Worm (Caenorhabditis elegans) whole organism, young adult: ENCODE results near the gene M106.8.

Experiments
- B0261.1 ChIP-seq: sonication (generic microtip); optimal IDR thresholded peaks from 2 replicates; lab custom pipeline; 2016; ENCODE audit warnings: mild to moderate bottlenecking, missing genetic modification characterization, moderate library complexity, missing compliant biosample characterization
- D2030.7 ChIP-seq: fragments of 200-800 bp; sonication (Bioruptor generic); IDR thresholded peaks from 2 replicates; pipeline ENCODE4 v1.3.6; 2022; ENCODE audit warnings: missing genetic modification reagents, missing genetic modification characterization, missing compliant biosample characterization
- F22D6.2 ChIP-seq: sonication (generic microtip); optimal IDR thresholded peaks from 2 replicates; lab custom pipeline; 2016; ENCODE audit warnings: mild to moderate bottlenecking, missing genetic modification characterization, missing compliant biosample characterization
- K11D2.4 ChIP-seq: fragments of 200-800 bp; sonication (Bioruptor generic); IDR thresholded peaks from 2 replicates; pipeline ENCODE4 v1.3.6; 2022; ENCODE audit warnings: missing genetic modification reagents, missing genetic modification characterization, missing compliant biosample characterization
- Y56A3A.18 ChIP-seq: fragments of 200-800 bp; sonication (Bioruptor generic); IDR thresholded peaks from 2 replicates; pipeline ENCODE4 v1.3.6; 2022; ENCODE audit warnings: missing genetic modification reagents, missing genetic modification characterization, missing compliant biosample characterization
- Y67H2A.10 ChIP-seq: fragments of 200-800 bp; sonication (Bioruptor generic); conservative IDR thresholded peaks from 2 replicates; pipeline ENCODE4 v1.3.6; 2022; ENCODE audit warnings: missing genetic modification reagents, missing genetic modification characterization, missing compliant biosample characterization
- cebp-1 ChIP-seq, 2 experiments: fragments of 200-800 bp in 1 of 2; sonication (Bioruptor generic) in 1 of 2; sonication (generic microtip) in 1 of 2; IDR thresholded peaks in 1 of 2; optimal IDR thresholded peaks in 1 of 2; 2 replicates each; pipeline versions ENCODE4 v1.3.6 to Lab custom; 2017 to 2022; ENCODE audit warnings: missing compliant biosample characterization in 2 of 2, missing genetic modification characterization in 2 of 2, mild to moderate bottlenecking in 1 of 2, missing genetic modification reagents in 1 of 2, moderate library complexity in 1 of 2
- ceh-100 ChIP-seq: fragments of 200-800 bp; sonication (Bioruptor generic); IDR thresholded peaks from 2 replicates; pipeline ENCODE4 v1.3.6; 2022; ENCODE audit warnings: missing genetic modification reagents, missing genetic modification characterization, missing compliant biosample characterization
- ceh-27 ChIP-seq: fragments of 200-800 bp; sonication (Bioruptor generic); optimal IDR thresholded peaks from 2 replicates; lab custom pipeline; 2018; ENCODE audit warnings: mild to moderate bottlenecking, missing genetic modification characterization, moderate library complexity, missing compliant biosample characterization
- fkh-3 ChIP-seq: sonication (generic microtip); optimal IDR thresholded peaks from 2 replicates; lab custom pipeline; 2016; ENCODE audit warnings: mild to moderate bottlenecking, missing genetic modification characterization, missing compliant biosample characterization
- gei-17 ChIP-seq: fragments of 200-800 bp; sonication (Bioruptor generic); optimal IDR thresholded peaks from 2 replicates; lab custom pipeline; 2018; ENCODE audit warnings: mild to moderate bottlenecking, missing genetic modification characterization, missing compliant biosample characterization
- hmg-1.2 ChIP-seq: fragments of 200-800 bp; sonication (Bioruptor generic); IDR thresholded peaks from 2 replicates; pipeline ENCODE4 v1.3.6; 2022; ENCODE audit warnings: missing genetic modification reagents, missing genetic modification characterization, missing compliant biosample characterization
- hsf-1 ChIP-seq: fragments of 200-800 bp; sonication (Bioruptor generic); IDR thresholded peaks from 2 replicates; pipeline ENCODE4 v1.3.6; 2022; ENCODE audit warnings: missing genetic modification reagents, missing genetic modification characterization, missing compliant biosample characterization
- let-526 ChIP-seq: fragments of 200-800 bp; sonication (Bioruptor generic); IDR thresholded peaks from 2 replicates; pipeline ENCODE4 v1.3.6; 2022; ENCODE audit warnings: missing genetic modification reagents, missing genetic modification characterization, missing compliant biosample characterization
- lin-40 ChIP-seq: sonication (generic microtip); optimal IDR thresholded peaks from 2 replicates; lab custom pipeline; 2016; ENCODE audit warnings: missing genetic modification characterization, mild to moderate bottlenecking, missing compliant biosample characterization, missing genotype, missing genetic modification reagents
- lin-54 ChIP-seq: fragments of 200-800 bp; sonication (Bioruptor generic); optimal IDR thresholded peaks from 2 replicates; lab custom pipeline; 2018; ENCODE audit warnings: mild to moderate bottlenecking, missing genetic modification characterization, missing compliant biosample characterization
- lsl-1 ChIP-seq: fragments of 200-800 bp; sonication (Bioruptor generic); optimal IDR thresholded peaks from 2 replicates; lab custom pipeline; 2018; ENCODE audit warnings: mild to moderate bottlenecking, missing genetic modification characterization, moderate library complexity, missing compliant biosample characterization
- mcd-1 ChIP-seq: fragments of 200-800 bp; sonication (Bioruptor generic); IDR thresholded peaks from 2 replicates; pipeline ENCODE4 v1.3.6; 2022; ENCODE audit warnings: missing genetic modification reagents, missing genetic modification characterization, missing compliant biosample characterization
- nfya-1 ChIP-seq: sonication (generic microtip); optimal IDR thresholded peaks from 2 replicates; lab custom pipeline; 2017; ENCODE audit warnings: antibody characterized with exemption, missing compliant biosample characterization, missing genetic modification characterization, borderline replicate concordance; ENCODE audit not compliant: insufficient read depth
- nhr-120 ChIP-seq: fragments of 200-800 bp; sonication (Bioruptor generic); IDR thresholded peaks from 2 replicates; pipeline ENCODE4 v1.3.6; 2022; ENCODE audit warnings: missing genetic modification characterization, missing compliant biosample characterization
- nhr-27 ChIP-seq: fragments of 200-800 bp; sonication (Bioruptor generic); optimal IDR thresholded peaks from 2 replicates; lab custom pipeline; 2018; ENCODE audit warnings: mild to moderate bottlenecking, missing genetic modification characterization, moderate library complexity, missing compliant biosample characterization
- nhr-80 ChIP-seq: sonication (generic microtip); optimal IDR thresholded peaks from 2 replicates; lab custom pipeline; 2016; ENCODE audit warnings: missing genetic modification characterization, missing compliant biosample characterization
- snpc-1.1 ChIP-seq: sonication (generic microtip); optimal IDR thresholded peaks from 2 replicates; lab custom pipeline; 2017; ENCODE audit warnings: missing genetic modification characterization, mild to moderate bottlenecking, missing compliant biosample characterization, antibody characterized with exemption, moderate library complexity, missing genotype, missing genetic modification reagents; ENCODE audit not compliant: insufficient read depth
- snpc-3.4 ChIP-seq: sonication (generic microtip); optimal IDR thresholded peaks from 2 replicates; lab custom pipeline; 2017; ENCODE audit warnings: missing genetic modification characterization, mild to moderate bottlenecking, missing compliant biosample characterization, antibody characterized with exemption, moderate library complexity, missing genotype, missing genetic modification reagents
- tbp1 ChIP-seq: fragments of 200-800 bp; sonication (Bioruptor generic); optimal IDR thresholded peaks from 2 replicates; lab custom pipeline; 2018; ENCODE audit warnings: mild to moderate bottlenecking, missing genetic modification characterization, missing compliant biosample characterization
- ztf-26 ChIP-seq: sonication (generic microtip); optimal IDR thresholded peaks from 2 replicates; lab custom pipeline; 2017; ENCODE audit warnings: missing genetic modification characterization, missing compliant biosample characterization

M106.8 gene

ce11 chrII:10820679-10821078 lies 22.7 kb downstream of the M106.8 start, which contains the start of gene ech-4:
Gene ech-4 (plus strand): TSS chrII:10821031.
- TF ChIP-seq nhr-80 (tag; lab: Kevin White, UChicago): peak; percentile 8
- TF ChIP-seq fkh-3 (tag; lab: Kevin White, UChicago): no peak

- TF ChIP-seq snpc-3.4 (tag; lab: Kevin White, UChicago) (peak; percentile 2), hmg-1.2 (peak; percentile 89), D2030.7 (peak; percentile 50), mcd-1 (GFP tag; lab: Robert Waterston, UW) (peak; percentile 74), lin-54 (GFP tag; lab: Kevin White, UChicago) (peak; percentile 21), nfya-1 (tag; lab: Kevin White, UChicago) (no peak), lsl-1 (GFP tag; lab: Kevin White, UChicago) (peak; percentile 63), ceh-100 (no peak)
Observed at ce11 chrII:10819928-10820423, 23.5 kb downstream of the M106.8 start, which contains the start of gene R06F6.8. Gene R06F6.8 (minus strand): TSS chrII:10819978.

- TF ChIP-seq hmg-1.2: peak; percentile 50
- TF ChIP-seq nhr-27 (tag; lab: Kevin White, UChicago): no peak
Observed at ce11 chrII:10810690-10811089, 32.7 kb downstream of the M106.8 start, which contains the start of gene msrp-7. Gene msrp-7 (plus strand): TSS chrII:10810990.

DNA sequence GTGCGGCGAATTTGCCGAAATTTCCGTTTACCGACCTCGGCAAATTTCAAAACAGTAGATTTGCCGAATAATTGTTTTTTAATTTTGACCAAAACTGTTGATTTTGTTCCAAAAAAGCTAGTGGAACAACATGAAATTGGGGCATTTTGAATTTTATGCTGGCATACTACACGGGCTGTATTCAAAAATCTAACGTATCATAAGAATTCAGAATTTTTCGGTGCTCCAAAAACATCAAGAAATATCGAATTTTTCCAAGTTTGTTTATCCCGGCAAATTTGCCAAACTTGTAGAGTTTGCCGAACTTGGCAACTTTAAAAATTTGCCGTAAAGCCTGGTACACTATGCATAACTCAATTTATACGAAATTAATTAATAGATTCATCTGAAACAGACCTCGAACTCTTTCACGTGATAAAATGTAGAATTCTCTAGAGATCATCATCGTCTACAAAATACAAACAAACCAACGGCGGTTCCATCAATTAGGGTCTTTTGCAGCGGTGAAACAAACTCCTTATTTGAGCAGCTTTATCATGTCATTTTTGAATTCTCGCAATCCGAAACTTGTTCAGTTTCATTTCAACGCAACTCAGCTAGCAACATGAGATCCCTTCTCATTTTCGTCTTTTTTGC lies 34.6 kb downstream of the M106.8 start, which contains the start of gene R06F6.14:
R06F6.14 (plus strand) TSS at position 586 of the 636 bp plus-strand sequence.
- TF ChIP-seq D2030.7 (no peak), gei-17 (GFP tag; lab: Kevin White, UChicago) (no peak), tbp1 (no peak)

- TF ChIP-seq Y56A3A.18 (GFP tag; lab: Robert Waterston, UW) (no peak), tbp1 (no peak), ceh-27 (no peak), cebp-1 (GFP tag; IDR thresholded peaks at IDR 0.05; lab: Robert Waterston, UW) (no peak), cebp-1 (tag; optimal IDR thresholded peaks at IDR 0.05; lab: Kevin White, UChicago) (no peak), let-526 (GFP tag; lab: Robert Waterston, UW) (no peak), K11D2.4 (no peak), Y67H2A.10 (GFP tag; lab: Robert Waterston, UW) (no peak)
Observed at ce11 chrII:10805437-10805836, 38.0 kb downstream of the M106.8 start, which contains the start of gene ceh-62. Gene ceh-62 (plus strand): TSS chrII:10805737.

ce11 chrII:10804907-10805306 lies 38.5 kb downstream of the M106.8 start:
- TF ChIP-seq snpc-1.1 (tag; lab: Kevin White, UChicago): no peak
- TF ChIP-seq lin-40 (tag; lab: Kevin White, UChicago): no peak
- no peak for TF ChIP-seq F22D6.2
- no peak for TF ChIP-seq ztf-26

DNA sequence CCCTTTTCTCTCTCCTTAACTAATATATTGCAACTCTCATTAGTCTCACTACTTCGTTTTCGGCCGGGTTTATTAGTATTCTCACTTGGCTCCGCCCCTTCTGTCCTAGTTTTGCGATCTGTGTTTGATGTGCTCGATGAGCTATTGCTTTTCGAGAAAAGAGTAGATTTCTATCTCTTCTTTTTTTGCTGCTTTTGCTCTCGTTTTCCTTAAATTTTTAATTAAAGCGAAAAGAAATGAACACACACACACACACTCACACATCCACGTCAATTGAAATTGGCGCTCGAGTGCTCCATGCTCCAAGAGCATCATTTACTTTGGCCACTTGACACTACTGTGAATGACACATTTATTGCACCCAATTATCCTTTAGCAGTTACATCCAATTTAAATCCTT lies 39.0 kb downstream of the M106.8 start:
- no peak for TF ChIP-seq B0261.1 (tag; lab: Kevin White, UChicago)
- TF ChIP-seq nhr-120 (GFP tag; lab: Robert Waterston, UW): no peak
- TF ChIP-seq hsf-1 (GFP tag; lab: Robert Waterston, UW): no peak
